Worm (Caenorhabditis elegans): Measurements from ENCODE around the gene K10D11.5.
A peak's percentile ranks its signal among the peaks of the same experiment; 100 is the strongest.

Gene K10D11.5

DNA sequence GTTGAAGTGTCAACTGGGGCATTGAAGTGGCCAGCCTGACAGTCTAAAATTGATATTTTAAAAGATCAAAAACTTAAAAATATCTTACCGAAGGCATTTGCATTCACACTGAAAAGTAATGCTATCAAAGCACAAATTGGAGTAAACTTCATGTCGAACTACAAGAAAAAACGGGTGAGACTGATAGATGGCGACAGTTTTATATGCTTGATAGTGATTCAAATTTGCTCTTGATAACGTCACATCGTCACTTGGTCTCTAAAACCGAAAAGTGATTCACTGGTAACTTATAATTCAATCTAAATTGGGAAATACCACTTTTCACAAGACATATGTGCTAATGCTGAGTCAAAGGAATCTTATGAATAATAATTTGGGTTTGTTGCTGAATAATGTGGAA is at the start of gene K10D11.5:
Gene K10D11.5 (minus strand): TSS at position 215 of the 400 bp plus-strand sequence.
- TF ChIP-seq drap-1 (GFP tag; optimal IDR thresholded peaks at IDR 0.05) = no peak

DNA sequence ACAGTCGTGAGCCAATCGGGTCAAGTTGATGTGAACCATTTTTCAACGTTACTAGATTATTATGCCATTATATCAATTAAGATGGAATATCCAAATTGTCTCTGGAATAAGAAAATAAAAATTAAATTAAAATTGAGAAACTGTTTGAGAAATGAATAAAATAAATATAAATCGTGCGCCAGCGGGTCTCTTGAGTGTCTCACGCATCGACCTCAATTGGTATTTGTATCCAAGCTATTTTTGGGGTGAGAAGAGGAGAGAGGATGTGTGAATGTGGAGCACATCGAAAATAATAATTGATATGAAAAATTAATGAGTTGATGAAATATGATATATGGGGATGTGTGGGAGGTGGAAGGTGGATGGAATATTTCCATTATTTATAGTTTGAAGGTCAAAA is 47.2 kb upstream of the K10D11.5 start, which contains the start of gene F49E11.2:
Gene F49E11.2 (minus strand): TSS at position 101 of the 400 bp plus-strand sequence.
- no peak for TF ChIP-seq ceh-83 (GFP tag; optimal IDR thresholded peaks at IDR 0.05)

DNA sequence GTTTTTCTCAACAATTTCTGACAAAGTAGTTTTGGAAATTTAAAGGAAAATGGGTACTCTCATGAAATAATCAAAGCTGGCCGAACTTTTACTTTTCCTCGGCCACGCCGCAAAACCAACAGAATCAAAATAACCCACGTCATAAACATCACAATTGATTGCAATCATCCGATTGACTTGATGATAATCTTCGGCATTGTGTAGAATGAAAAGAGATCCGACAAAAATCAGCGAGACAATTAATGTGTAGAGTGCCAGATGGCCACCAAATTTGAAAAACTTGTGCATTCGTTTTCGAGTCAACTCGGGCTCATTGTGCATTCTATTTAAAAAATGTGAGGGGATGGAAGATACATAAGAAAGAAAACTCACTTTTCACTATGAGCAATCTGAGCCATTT is 45.2 kb upstream of the K10D11.5 start:
- TF ChIP-seq ceh-83 (GFP tag; optimal IDR thresholded peaks at IDR 0.05) = peak; percentile 7
- peak; percentile 92 for TF ChIP-seq elt-1 (tag; optimal IDR thresholded peaks at IDR 0.05; ENCODE audit: borderline replicate concordance, insufficient read depth)
- TF ChIP-seq mab-5 (tag; optimal IDR thresholded peaks at IDR 0.05) = no peak
- TF ChIP-seq ham-2 (GFP tag; optimal IDR thresholded peaks at IDR 0.05) = no peak
- TF ChIP-seq unc-39 (tag; optimal IDR thresholded peaks at IDR 0.05) = no peak
- TF ChIP-seq lin-32 (GFP tag; optimal IDR thresholded peaks at IDR 0.05) = no peak
- no peak for TF ChIP-seq nhr-12 (tag; optimal IDR thresholded peaks at IDR 0.05)
- no peak for TF ChIP-seq cnd-1 (tag; optimal IDR thresholded peaks at IDR 0.05)
- peak; percentile 12 for TF ChIP-seq ces-1 (GFP tag; optimal IDR thresholded peaks at IDR 0.05)
- TF ChIP-seq mep-1 (tag; optimal IDR thresholded peaks at IDR 0.05) = no peak
- TF ChIP-seq blmp-1 (tag; optimal IDR thresholded peaks at IDR 0.05) = no peak
- no peak for TF ChIP-seq ceh-43 (GFP tag; optimal IDR thresholded peaks at IDR 0.05)
- no peak for TF ChIP-seq mls-2 (tag; optimal IDR thresholded peaks at IDR 0.05)
- no peak for TF ChIP-seq bed-3 (GFP tag; optimal IDR thresholded peaks at IDR 0.05)
- TF ChIP-seq unc-62 (GFP tag; optimal IDR thresholded peaks at IDR 0.05) = peak; percentile 33
- TF ChIP-seq unc-120 (tag; optimal IDR thresholded peaks at IDR 0.05; ENCODE audit: poor library complexity, severe bottlenecking) = no peak
- no peak for TF ChIP-seq lin-13 (tag; optimal IDR thresholded peaks at IDR 0.05)
- no peak for TF ChIP-seq nhr-2 (tag; optimal IDR thresholded peaks at IDR 0.05)
- TF ChIP-seq sem-2 (GFP tag; optimal IDR thresholded peaks at IDR 0.05) = no peak

DNA sequence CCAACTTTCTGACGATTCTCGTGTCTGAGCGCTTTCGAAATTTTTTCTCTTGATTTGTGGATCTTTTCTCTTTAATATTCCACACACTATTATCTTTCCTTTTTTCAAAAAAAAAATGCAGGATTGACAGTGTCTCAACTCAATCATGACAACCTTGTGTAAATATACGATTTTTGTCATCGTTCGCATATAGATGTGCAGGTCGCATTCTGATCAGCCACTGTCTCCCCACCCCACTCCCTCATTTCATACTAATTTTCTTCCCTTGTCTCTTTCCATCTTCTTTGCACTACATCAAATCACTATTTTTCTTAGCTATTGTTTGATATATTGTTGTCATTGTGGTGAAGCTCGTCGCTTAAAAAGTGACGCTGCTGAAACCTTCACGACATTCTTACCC is 43.7 kb upstream of the K10D11.5 start:
- no peak for TF ChIP-seq ceh-83 (GFP tag; optimal IDR thresholded peaks at IDR 0.05)
- TF ChIP-seq ceh-43 (GFP tag; optimal IDR thresholded peaks at IDR 0.05) = no peak
- no peak for TF ChIP-seq M03D4.4 (tag; optimal IDR thresholded peaks at IDR 0.05)
- TF ChIP-seq elt-3 (tag; optimal IDR thresholded peaks at IDR 0.05) = no peak
- no peak for TF ChIP-seq ces-1 (GFP tag; optimal IDR thresholded peaks at IDR 0.05)
- TF ChIP-seq mab-5 (tag; optimal IDR thresholded peaks at IDR 0.05) = no peak
- TF ChIP-seq elt-1 (tag; optimal IDR thresholded peaks at IDR 0.05; ENCODE audit: borderline replicate concordance, insufficient read depth) = no peak
- no peak for TF ChIP-seq unc-62 (GFP tag; optimal IDR thresholded peaks at IDR 0.05)
- TF ChIP-seq pha-4 (tag; optimal IDR thresholded peaks at IDR 0.05) = no peak
- no peak for TF ChIP-seq blmp-1 (tag; optimal IDR thresholded peaks at IDR 0.05)
- TF ChIP-seq unc-39 (tag; optimal IDR thresholded peaks at IDR 0.05) = no peak
- no peak for TF ChIP-seq unc-120 (tag; optimal IDR thresholded peaks at IDR 0.05; ENCODE audit: poor library complexity, severe bottlenecking)
- TF ChIP-seq nhr-12 (tag; optimal IDR thresholded peaks at IDR 0.05) = no peak
- TF ChIP-seq bed-3 (GFP tag; optimal IDR thresholded peaks at IDR 0.05) = no peak
- no peak for TF ChIP-seq ztf-11 (tag; optimal IDR thresholded peaks at IDR 0.05)

DNA sequence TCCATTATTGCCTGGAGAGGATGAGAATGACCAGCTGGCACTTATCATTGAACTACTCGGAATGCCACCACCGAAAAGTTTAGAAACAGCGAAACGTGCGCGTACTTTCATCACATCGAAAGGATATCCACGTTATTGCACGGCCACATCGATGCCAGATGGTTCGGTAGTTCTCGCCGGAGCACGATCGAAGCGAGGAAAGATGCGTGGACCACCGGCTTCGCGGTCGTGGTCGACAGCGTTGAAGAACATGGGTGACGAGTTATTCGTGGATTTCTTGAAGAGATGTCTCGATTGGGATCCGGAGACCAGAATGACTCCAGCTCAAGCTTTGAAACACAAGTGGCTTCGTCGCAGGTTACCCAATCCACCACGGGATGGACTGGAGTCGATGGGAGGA is 41.9 kb upstream of the K10D11.5 start:
- no peak for TF ChIP-seq tbx-8 (GFP tag; optimal IDR thresholded peaks at IDR 0.05)
- peak; percentile 12 for TF ChIP-seq lin-32 (GFP tag; optimal IDR thresholded peaks at IDR 0.05)
- TF ChIP-seq nhr-28 (tag; optimal IDR thresholded peaks at IDR 0.05) = no peak

DNA sequence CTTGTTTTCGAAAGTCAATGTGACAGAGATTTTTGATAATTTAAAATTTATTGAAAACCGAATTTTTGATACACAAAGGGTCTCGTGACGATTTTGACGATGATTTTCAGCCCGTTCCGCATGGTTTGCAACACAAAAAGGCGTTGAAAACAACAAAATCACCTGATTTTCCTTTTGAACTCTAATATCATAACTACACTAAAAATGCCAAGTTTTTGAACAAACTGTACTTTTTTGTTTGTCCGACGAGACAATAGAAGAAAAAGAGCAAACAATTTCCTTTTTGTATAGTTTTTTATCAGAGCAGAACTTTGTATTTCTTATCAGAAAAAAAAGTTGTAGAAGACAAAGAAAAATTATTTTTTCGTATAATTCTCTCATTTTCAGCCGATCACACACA is 40.5 kb upstream of the K10D11.5 start:
- TF ChIP-seq nhr-28 (tag; optimal IDR thresholded peaks at IDR 0.05) (no peak), elt-1 (tag; optimal IDR thresholded peaks at IDR 0.05; ENCODE audit: borderline replicate concordance, insufficient read depth) (no peak)

DNA sequence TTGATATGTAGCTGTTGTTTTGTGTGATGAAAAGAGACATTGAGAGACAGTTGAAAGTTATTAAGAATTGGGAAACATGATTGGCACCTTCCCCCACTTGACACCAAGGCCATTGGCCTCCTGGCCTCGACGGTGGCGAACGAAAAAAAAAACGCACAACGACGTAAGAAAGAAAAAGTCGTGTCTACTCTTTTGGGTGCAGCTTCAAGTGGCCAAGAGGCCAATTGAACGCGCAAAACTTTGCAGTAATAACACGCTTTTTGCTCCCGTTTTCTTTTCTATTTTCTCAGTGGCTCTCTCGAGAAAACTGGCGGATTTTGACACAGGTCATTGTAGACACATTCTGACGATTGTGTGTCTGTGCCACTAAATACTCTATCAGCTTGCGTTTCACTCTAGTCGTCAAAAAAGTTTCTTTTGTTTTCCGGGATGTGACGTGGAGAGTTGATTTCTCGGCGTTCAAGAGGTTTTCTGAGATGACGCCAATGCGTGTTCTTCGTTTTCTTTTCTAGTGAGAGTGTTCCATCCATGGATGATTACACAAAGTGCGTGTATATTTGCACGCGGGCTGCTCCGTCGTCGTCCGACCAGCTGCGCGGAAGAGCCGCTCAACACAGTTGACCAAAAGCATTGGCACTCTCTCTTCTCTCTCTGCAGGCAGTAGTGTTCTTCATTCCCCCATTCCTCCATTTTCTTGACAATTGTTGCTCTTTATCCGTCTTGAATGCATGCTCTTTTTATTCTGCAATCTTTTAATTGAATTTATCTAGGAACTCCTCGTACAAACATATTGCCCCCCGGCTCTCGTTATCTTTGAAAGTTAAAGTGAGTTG is 39.0 kb upstream of the K10D11.5 start:
- TF ChIP-seq mls-2 (tag; optimal IDR thresholded peaks at IDR 0.05) (no peak), drap-1 (GFP tag; optimal IDR thresholded peaks at IDR 0.05) (no peak), cnd-1 (tag; optimal IDR thresholded peaks at IDR 0.05) (peak; percentile 56), hlh-1 (tag; optimal IDR thresholded peaks at IDR 0.05) (peak; percentile 64), lin-13 (tag; optimal IDR thresholded peaks at IDR 0.05) (no peak), ceh-39 (tag; optimal IDR thresholded peaks at IDR 0.05) (no peak), sem-2 (GFP tag; optimal IDR thresholded peaks at IDR 0.05) (peak; percentile 4), nhr-237 (tag; optimal IDR thresholded peaks at IDR 0.05) (no peak)

Measured in whole organism, mixed stage, embryonic.